Worm (Caenorhabditis elegans) whole organism, L1 larva: ENCODE measurements around the gene Y39B6A.1.

ENCODE experiments used
- aly-2 ChIP-seq: fragments of 150-350 bp; optimal IDR thresholded peaks from 2 replicates; lab custom pipeline; 2014; ENCODE audit warnings: missing biosample characterization, missing genetic modification characterization
- efl-1 ChIP-seq, 4 experiments: fragments of 150-350 bp; optimal IDR thresholded peaks in 3 of 4; peaks in 1 of 4; 1 replicate in 1 of 4; 2 replicates in 3 of 4; lab custom pipeline; 2014; ENCODE audit warnings: missing biosample characterization in 2 of 4, missing genetic modification characterization in 2 of 4, missing genetic modification reagents in 2 of 4
- fkh-10 ChIP-seq: sonication (generic microtip); optimal IDR thresholded peaks from 2 replicates; lab custom pipeline; 2017; ENCODE audit warnings: missing biosample characterization, missing genetic modification reagents, missing genetic modification characterization
- grh-1 ChIP-seq: fragments of 200-800 bp; sonication (Bioruptor generic); IDR thresholded peaks from 2 replicates; pipeline ENCODE4 v1.3.6; 2022; ENCODE audit warnings: missing genetic modification reagents, missing genetic modification characterization, missing compliant biosample characterization
- lin-15B ChIP-seq: fragments of 150-350 bp; sonication (generic microtip); optimal IDR thresholded peaks from 3 replicates; lab custom pipeline; 2014; ENCODE audit warnings: missing biosample characterization, missing genetic modification characterization
- pqm-1 ChIP-seq: sonication (generic microtip); optimal IDR thresholded peaks from 3 replicates; lab custom pipeline; 2017; ENCODE audit warnings: missing biosample characterization, missing genetic modification characterization
- skn-1 ChIP-seq: fragments of 150-350 bp; optimal IDR thresholded peaks from 2 replicates; lab custom pipeline; 2014; ENCODE audit warnings: missing biosample characterization, missing genetic modification characterization
- sptf-1 ChIP-seq: fragments of 150-350 bp; optimal IDR thresholded peaks from 2 replicates; lab custom pipeline; 2014; ENCODE audit warnings: missing biosample characterization, missing genetic modification characterization
- unc-130 ChIP-seq: fragments of 150-350 bp; optimal IDR thresholded peaks from 2 replicates; lab custom pipeline; 2017; ENCODE audit warnings: missing biosample characterization, missing genetic modification characterization, inconsistent platforms
- unc-86 ChIP-seq: sonication (generic microtip); optimal IDR thresholded peaks from 2 replicates; lab custom pipeline; 2016; ENCODE audit warnings: missing genetic modification characterization, missing compliant biosample characterization
- xbp-1 ChIP-seq: sonication (generic microtip); optimal IDR thresholded peaks from 2 replicates; lab custom pipeline; 2016; ENCODE audit warnings: missing genetic modification characterization, missing compliant biosample characterization
- zip-4 ChIP-seq: fragments of 200-800 bp; sonication (Bioruptor generic); optimal IDR thresholded peaks from 2 replicates; lab custom pipeline; 2018; ENCODE audit warnings: mild to moderate bottlenecking, missing genetic modification characterization, moderate library complexity, missing compliant biosample characterization
- ztf-11 ChIP-seq, 2 experiments: sonication (generic microtip); optimal IDR thresholded peaks; 2 replicates each; lab custom pipeline; 2016 to 2017; ENCODE audit warnings: missing genetic modification characterization in 2 of 2, missing biosample characterization in 1 of 2, missing compliant biosample characterization in 1 of 2

- TF ChIP-seq xbp-1 (tag; lab: Kevin White, UChicago) (no peak), skn-1 (tag; lab: Kevin White, UChicago) (no peak), ztf-11 (tag; optimal IDR thresholded peaks at IDR 0.05; lab: Kevin White, UChicago) (no peak), sptf-1 (tag; lab: Kevin White, UChicago) (no peak), grh-1 (GFP tag; lab: Robert Waterston, UW) (no peak), unc-130 (tag; lab: Kevin White, UChicago) (no peak), fkh-10 (GFP tag; lab: Kevin White, UChicago) (no peak), pqm-1 (tag; lab: Kevin White, UChicago) (no peak), lin-15B (tag; lab: Kevin White, UChicago) (no peak), aly-2 (tag; lab: Kevin White, UChicago) (no peak), zip-4 (no peak), efl-1 (optimal IDR thresholded peaks at IDR 0.05; lab: Kevin White, UChicago) (no peak), efl-1 (GFP tag; optimal IDR thresholded peaks at IDR 0.05 in 1 of 2; lab: Kevin White, UChicago) (peak in 1 of 2 experiments; percentile 49), unc-86 (tag; lab: Kevin White, UChicago) (no peak)
Measured at ce11 chrV:19178896-19179295, 24.5 kb downstream of the Y39B6A.1 start.
